Worm (Caenorhabditis elegans) whole organism, young adult: Measurements from ENCODE around the gene F57E7.2.
"Not testable (repeated sequence)": the region's sequence is repeated elsewhere in the genome, so short reads cannot be mapped to it uniquely, and the experiment has no call there.

Experiments
- B0019.2 ChIP-seq: fragments of 200-800 bp; sonication (Bioruptor generic); conservative IDR thresholded peaks from 2 replicates; pipeline ENCODE4 v1.3.6; 2022; ENCODE audit warnings: missing genetic modification reagents, missing genetic modification characterization, missing compliant biosample characterization
- F33H1.4 ChIP-seq: fragments of 200-800 bp; sonication (Bioruptor generic); IDR thresholded peaks from 2 replicates; pipeline ENCODE4 v1.3.6; 2022; ENCODE audit warnings: missing genetic modification reagents, missing genetic modification characterization, missing compliant biosample characterization
- F37B4.10 ChIP-seq: fragments of 200-800 bp; sonication (Bioruptor generic); IDR thresholded peaks from 2 replicates; pipeline ENCODE4 v1.3.6; 2022; ENCODE audit warnings: missing genetic modification characterization, missing compliant biosample characterization
- F57C9.4 ChIP-seq: sonication (generic microtip); optimal IDR thresholded peaks from 2 replicates; lab custom pipeline; 2017; ENCODE audit warnings: mild to moderate bottlenecking, missing genetic modification characterization, missing compliant biosample characterization
- T07F8.4 ChIP-seq: sonication (generic microtip); optimal IDR thresholded peaks from 2 replicates; lab custom pipeline; 2016; ENCODE audit warnings: mild to moderate bottlenecking, missing genetic modification characterization, moderate library complexity, missing compliant biosample characterization
- Y53G8AR.9 ChIP-seq: fragments of 200-800 bp; sonication (Bioruptor generic); conservative IDR thresholded peaks from 2 replicates; pipeline ENCODE4 v1.3.6; 2022; ENCODE audit warnings: missing genetic modification reagents, missing genetic modification characterization, missing compliant biosample characterization
- Y56A3A.18 ChIP-seq: fragments of 200-800 bp; sonication (Bioruptor generic); IDR thresholded peaks from 2 replicates; pipeline ENCODE4 v1.3.6; 2022; ENCODE audit warnings: missing genetic modification reagents, missing genetic modification characterization, missing compliant biosample characterization
- Y79H2A.3 ChIP-seq: fragments of 200-800 bp; sonication (Bioruptor generic); conservative IDR thresholded peaks from 2 replicates; pipeline ENCODE4 v1.3.6; 2022; ENCODE audit warnings: missing genetic modification reagents, missing genetic modification characterization, missing compliant biosample characterization
- ama-1 ChIP-seq, 3 experiments: fragments of 150-350 bp in 1 of 3; sonication (generic microtip) in 2 of 3; optimal IDR thresholded peaks; 2 replicates each; lab custom pipeline; 2014 to 2018; ENCODE audit warnings: missing biosample characterization in 2 of 3, missing genetic modification characterization in 2 of 3, missing genetic modification reagents in 2 of 3
- athp-1 ChIP-seq: sonication (generic microtip); optimal IDR thresholded peaks from 2 replicates; lab custom pipeline; 2017; ENCODE audit warnings: mild to moderate bottlenecking, missing genetic modification characterization, missing compliant biosample characterization
- ceh-100 ChIP-seq: fragments of 200-800 bp; sonication (Bioruptor generic); IDR thresholded peaks from 2 replicates; pipeline ENCODE4 v1.3.6; 2022; ENCODE audit warnings: missing genetic modification reagents, missing genetic modification characterization, missing compliant biosample characterization
- chd-7 ChIP-seq: sonication (generic microtip); optimal IDR thresholded peaks from 2 replicates; lab custom pipeline; 2016; ENCODE audit warnings: mild to moderate bottlenecking, missing genetic modification characterization, moderate library complexity, missing compliant biosample characterization
- die-1 ChIP-seq: sonication (generic microtip); optimal IDR thresholded peaks from 2 replicates; lab custom pipeline; 2016; ENCODE audit warnings: missing genotype, mild to moderate bottlenecking, missing genetic modification characterization, missing compliant biosample characterization
- dox-1 ChIP-seq: fragments of 200-800 bp; sonication (Bioruptor generic); IDR thresholded peaks from 2 replicates; pipeline ENCODE4 v1.3.6; 2022; ENCODE audit warnings: missing genetic modification reagents, missing genetic modification characterization, missing compliant biosample characterization
- dpff-1 ChIP-seq: sonication (generic microtip); optimal IDR thresholded peaks from 2 replicates; lab custom pipeline; 2017; ENCODE audit warnings: mild to moderate bottlenecking, missing genetic modification characterization, missing compliant biosample characterization
- fkh-3 ChIP-seq: sonication (generic microtip); optimal IDR thresholded peaks from 2 replicates; lab custom pipeline; 2016; ENCODE audit warnings: mild to moderate bottlenecking, missing genetic modification characterization, missing compliant biosample characterization
- hmg-20 ChIP-seq: fragments of 200-800 bp; sonication (Bioruptor generic); IDR thresholded peaks from 2 replicates; pipeline ENCODE4 v1.3.6; 2022; ENCODE audit warnings: missing genetic modification reagents, missing genetic modification characterization, missing compliant biosample characterization
- let-607 ChIP-seq, 2 experiments: fragments of 200-800 bp in 1 of 2; sonication (Bioruptor generic) in 1 of 2; sonication (generic microtip) in 1 of 2; optimal IDR thresholded peaks; 2 replicates each; lab custom pipeline; 2016 to 2018; ENCODE audit warnings: mild to moderate bottlenecking in 2 of 2, missing compliant biosample characterization in 2 of 2, missing genetic modification characterization in 2 of 2, moderate library complexity in 2 of 2, missing genotype in 1 of 2
- lin-35 ChIP-seq, 3 experiments: fragments of 150-350 bp in 2 of 3; sonication (generic microtip) in 1 of 3; optimal IDR thresholded peaks; 2 replicates each; lab custom pipeline; 2014 to 2018; ENCODE audit warnings: missing biosample characterization in 3 of 3, missing genetic modification characterization in 3 of 3, missing genetic modification reagents in 3 of 3
- lin-54 ChIP-seq: fragments of 200-800 bp; sonication (Bioruptor generic); optimal IDR thresholded peaks from 2 replicates; lab custom pipeline; 2018; ENCODE audit warnings: mild to moderate bottlenecking, missing genetic modification characterization, missing compliant biosample characterization
- lsy-27 ChIP-seq: sonication (generic microtip); optimal IDR thresholded peaks from 2 replicates; lab custom pipeline; 2017; ENCODE audit warnings: missing genetic modification characterization, mild to moderate bottlenecking, missing compliant biosample characterization, antibody characterized with exemption, missing genotype, borderline replicate concordance; ENCODE audit not compliant: insufficient read depth
- madf-8 ChIP-seq: fragments of 200-800 bp; sonication (Bioruptor generic); conservative IDR thresholded peaks from 2 replicates; pipeline ENCODE4 v1.3.6; 2022; ENCODE audit warnings: missing genetic modification reagents, missing genetic modification characterization, missing compliant biosample characterization
- mel-28 ChIP-seq: sonication (generic microtip); optimal IDR thresholded peaks from 2 replicates; lab custom pipeline; 2016; ENCODE audit warnings: borderline replicate concordance, mild to moderate bottlenecking, missing genetic modification characterization, missing compliant biosample characterization
- mes-4 ChIP-seq: sonication (generic microtip); optimal IDR thresholded peaks from 2 replicates; lab custom pipeline; 2016; ENCODE audit warnings: missing genotype, missing genetic modification characterization, missing compliant biosample characterization
- nfya-2 ChIP-seq: fragments of 200-800 bp; sonication (Bioruptor generic); IDR thresholded peaks from 2 replicates; pipeline ENCODE4 v1.3.6; 2022; ENCODE audit warnings: missing genetic modification reagents, missing genetic modification characterization, missing compliant biosample characterization
- nfyb-1 ChIP-seq: fragments of 200-800 bp; sonication (Bioruptor generic); IDR thresholded peaks from 2 replicates; pipeline ENCODE4 v1.3.6; 2022; ENCODE audit warnings: missing genetic modification reagents, missing genetic modification characterization, missing compliant biosample characterization
- nhr-179 ChIP-seq: sonication (generic microtip); optimal IDR thresholded peaks from 2 replicates; lab custom pipeline; 2016; ENCODE audit warnings: mild to moderate bottlenecking, missing genetic modification characterization, missing compliant biosample characterization
- nhr-80 ChIP-seq: sonication (generic microtip); optimal IDR thresholded peaks from 2 replicates; lab custom pipeline; 2016; ENCODE audit warnings: missing genetic modification characterization, missing compliant biosample characterization
- nhr-90 ChIP-seq: sonication (generic microtip); optimal IDR thresholded peaks from 2 replicates; lab custom pipeline; 2016; ENCODE audit warnings: missing genotype, mild to moderate bottlenecking, missing genetic modification characterization, missing compliant biosample characterization
- pbrm-1 ChIP-seq: fragments of 200-800 bp; sonication (Bioruptor generic); IDR thresholded peaks from 2 replicates; pipeline ENCODE4 v1.3.6; 2022; ENCODE audit warnings: missing genetic modification reagents, missing genetic modification characterization, missing compliant biosample characterization
- sdz-38 ChIP-seq: sonication (generic microtip); optimal IDR thresholded peaks from 2 replicates; lab custom pipeline; 2016; ENCODE audit warnings: missing genotype, missing genetic modification characterization, missing compliant biosample characterization
- sea-2 ChIP-seq: fragments of 200-800 bp; sonication (Bioruptor generic); IDR thresholded peaks from 2 replicates; pipeline ENCODE4 v1.3.6; 2022; ENCODE audit warnings: missing genetic modification characterization, missing compliant biosample characterization
- snpc-1.3 ChIP-seq: sonication (generic microtip); optimal IDR thresholded peaks from 2 replicates; lab custom pipeline; 2017; ENCODE audit warnings: missing genetic modification characterization, mild to moderate bottlenecking, missing compliant biosample characterization, antibody characterized with exemption, moderate library complexity, missing genotype, missing genetic modification reagents; ENCODE audit not compliant: insufficient read depth
- sptf-2 ChIP-seq: fragments of 200-800 bp; sonication (Bioruptor generic); optimal IDR thresholded peaks from 2 replicates; lab custom pipeline; 2018; ENCODE audit warnings: mild to moderate bottlenecking, missing genetic modification characterization, missing compliant biosample characterization
- tbp1 ChIP-seq: fragments of 200-800 bp; sonication (Bioruptor generic); optimal IDR thresholded peaks from 2 replicates; lab custom pipeline; 2018; ENCODE audit warnings: mild to moderate bottlenecking, missing genetic modification characterization, missing compliant biosample characterization
- xnd-1 ChIP-seq: sonication (generic microtip); optimal IDR thresholded peaks from 2 replicates; lab custom pipeline; 2016; ENCODE audit warnings: missing genotype, missing genetic modification reagents, missing genetic modification characterization, missing compliant biosample characterization
- ztf-22 ChIP-seq: fragments of 200-800 bp; sonication (Bioruptor generic); optimal IDR thresholded peaks from 2 replicates; lab custom pipeline; 2018; ENCODE audit warnings: mild to moderate bottlenecking, missing genetic modification characterization, moderate library complexity, missing compliant biosample characterization
- ztf-28 ChIP-seq: fragments of 200-800 bp; sonication (Bioruptor generic); IDR thresholded peaks from 2 replicates; pipeline ENCODE4 v1.3.6; 2022; ENCODE audit warnings: missing genetic modification reagents, missing genetic modification characterization, missing compliant biosample characterization

Gene F57E7.2

ce11 chrV:16517619-16518018 is 34.7 kb upstream of the F57E7.2 start, which contains the start of gene F36D3.4 (continued):
- TF ChIP-seq nhr-80 (tag; lab: Kevin White, UChicago) (no peak), pbrm-1 (no peak)

- TF ChIP-seq ztf-28; ceh-100; mel-28 (tag; lab: Kevin White, UChicago): not testable (repeated sequence)
Measured at ce11 chrV:16515140-16515539, 32.2 kb upstream of the F57E7.2 start, which contains the start of gene F36D3.5. Gene F36D3.5, minus strand, starts transcription at chrV:16515240.

ce11 chrV:16508667-16509066 is 25.7 kb upstream of the F57E7.2 start, which contains the start of gene srr-3:
Gene srr-3, minus strand, starts transcription at chrV:16508767.
- TF ChIP-seq nfya-2 (GFP tag; lab: Robert Waterston, UW) (no peak), ceh-100 (no peak), T07F8.4 (no peak), tbp1 (GFP tag; lab: Kevin White, UChicago) (no peak), ztf-28 (no peak)

ce11 chrV:16506650-16507049 is 23.7 kb upstream of the F57E7.2 start:
- TF ChIP-seq dpff-1 (no peak), madf-8 (no peak), snpc-1.3 (no peak), sdz-38 (tag; lab: Kevin White, UChicago) (no peak)
- TF ChIP-seq, all 124 proteins: peak for 0

- TF ChIP-seq ama-1 (optimal IDR thresholded peaks at IDR 0.05; lab: Kevin White, UChicago) (no peak), ama-1 (GFP tag; optimal IDR thresholded peaks at IDR 0.05; lab: Kevin White, UChicago) (no peak), Y53G8AR.9 (GFP tag; lab: Robert Waterston, UW) (no peak)
Measured at ce11 chrV:16505828-16506227, 22.9 kb upstream of the F57E7.2 start, which contains the start of gene nhr-54. Gene nhr-54, minus strand, starts transcription at chrV:16505928.

ce11 chrV:16503164-16503563 is 20.2 kb upstream of the F57E7.2 start, which contains the start of gene F36D3.14:
Gene F36D3.14, minus strand, starts transcription at chrV:16503264.
- no peak for TF ChIP-seq Y79H2A.3 (GFP tag; lab: Robert Waterston, UW)

- no peak for TF ChIP-seq ztf-22
- no peak for TF ChIP-seq F33H1.4
- TF ChIP-seq chd-7: no peak
- TF ChIP-seq die-1: no peak
- no peak for TF ChIP-seq mes-4 (tag; lab: Kevin White, UChicago)
- no peak for TF ChIP-seq nhr-179
- TF ChIP-seq dox-1 (GFP tag; lab: Robert Waterston, UW): no peak
- TF ChIP-seq Y56A3A.18 (GFP tag; lab: Robert Waterston, UW): no peak
- no peak for TF ChIP-seq sptf-2 (GFP tag; lab: Kevin White, UChicago)
- TF ChIP-seq nhr-90 (tag; lab: Kevin White, UChicago): no peak
- TF ChIP-seq let-607 (tag; optimal IDR thresholded peaks at IDR 0.05; lab: Kevin White, UChicago): no peak
- no peak for TF ChIP-seq pbrm-1
- TF ChIP-seq lsy-27 (tag; lab: Kevin White, UChicago): no peak
- TF ChIP-seq athp-1 (tag; lab: Kevin White, UChicago): no peak
- TF ChIP-seq hmg-20 (GFP tag; lab: Robert Waterston, UW): no peak
- TF ChIP-seq lin-54 (GFP tag; lab: Kevin White, UChicago): peak; percentile 35
- no peak for TF ChIP-seq nfyb-1 (GFP tag; lab: Robert Waterston, UW)
- TF ChIP-seq sea-2 (GFP tag; lab: Robert Waterston, UW): no peak
- TF ChIP-seq madf-8: no peak
- TF ChIP-seq F37B4.10 (GFP tag; lab: Robert Waterston, UW): no peak
- no peak for TF ChIP-seq fkh-3
- TF ChIP-seq xnd-1 (tag; lab: Kevin White, UChicago): no peak
- no peak for TF ChIP-seq B0019.2 (GFP tag; lab: Robert Waterston, UW)
- no peak for TF ChIP-seq F57C9.4 (tag; lab: Kevin White, UChicago)
- peak in 1 of 3 experiments; percentile 79 for TF ChIP-seq lin-35 (GFP tag; optimal IDR thresholded peaks at IDR 0.05; lab: Kevin White, UChicago)
Measured at ce11 chrV:16499006-16499405, 16.1 kb upstream of the F57E7.2 start, which contains the start of gene F36D3.1. Gene F36D3.1, plus strand, starts transcription at chrV:16499352.
